Fruit fly (Drosophila melanogaster): ENCODE results near the gene Iml1.

Gene Iml1

dm6 chr3L:1579169-1579853 is 45.5 kb upstream of the Iml1 start (continued):
- TF ChIP-seq Antp (GFP tag; optimal IDR thresholded peaks at IDR 0.05) (peak; percentile 68), CG1602 (GFP tag; optimal IDR thresholded peaks at IDR 0.05) (peak; percentile 72), CG6683 (GFP tag; optimal IDR thresholded peaks at IDR 0.05) (peak; percentile 48), bbx (GFP tag; IDR thresholded peaks at IDR 0.05; ENCODE audit: partially characterized antibody) (no peak), CG2116 (GFP tag; optimal IDR thresholded peaks at IDR 0.05) (peak; percentile 58), Dfd (GFP tag; optimal IDR thresholded peaks at IDR 0.05) (no peak), CG11696 (GFP tag; IDR thresholded peaks at IDR 0.05) (peak; percentile 93), dmrt11E (tag; optimal IDR thresholded peaks at IDR 0.05) (peak; percentile 82), NC2α (GFP tag; optimal IDR thresholded peaks at IDR 0.05) (peak; percentile 66)

dm6 chr3L:1578391-1578948 is 44.6 kb upstream of the Iml1 start:
- TF ChIP-seq Fer1 (GFP tag; optimal IDR thresholded peaks at IDR 0.05) (peak; percentile 49), Sry-δ (GFP tag; optimal IDR thresholded peaks at IDR 0.05) (no peak), CG9609 (GFP tag; optimal IDR thresholded peaks at IDR 0.05) (no peak), hb (GFP tag; IDR thresholded peaks at IDR 0.05; ENCODE audit: partially characterized antibody) (no peak), grau (tag; optimal IDR thresholded peaks at IDR 0.05) (peak; percentile 80), gsb (GFP tag; IDR thresholded peaks at IDR 0.05) (no peak), Trl (optimal IDR thresholded peaks at IDR 0.05) (no peak), Trl (GFP tag; optimal IDR thresholded peaks at IDR 0.05) (no peak), CG11696 (GFP tag; IDR thresholded peaks at IDR 0.05) (peak; percentile 11; the same call in 1 of the 2 replicates), Oaz (GFP tag; IDR thresholded peaks at IDR 0.05) (no peak), pita (GFP tag; optimal IDR thresholded peaks at IDR 0.05) (no peak), CG17359 (tag; optimal IDR thresholded peaks at IDR 0.05) (peak; percentile 58), CG6654 (GFP tag; optimal IDR thresholded peaks at IDR 0.05) (no peak), Dbx (GFP tag; IDR thresholded peaks at IDR 0.05) (no peak), Hey (tag; optimal IDR thresholded peaks at IDR 0.05) (no peak), CG4360 (GFP tag; IDR thresholded peaks at IDR 0.05) (no peak), Doc3 (GFP tag; IDR thresholded peaks at IDR 0.05; ENCODE audit: partially characterized antibody) (no peak), NFAT (GFP tag; IDR thresholded peaks at IDR 0.05) (peak; percentile 39; the same call in 1 of the 2 replicates), CG11085 (GFP tag; IDR thresholded peaks at IDR 0.05) (no peak), p53 (GFP tag; optimal IDR thresholded peaks at IDR 0.05) (no peak), CG13624 (GFP tag; optimal IDR thresholded peaks at IDR 0.05) (peak; percentile 53), CG12942 (GFP tag; optimal IDR thresholded peaks at IDR 0.05) (no peak), CG2678 (tag; optimal IDR thresholded peaks at IDR 0.05) (peak; percentile 68), CG2875 (GFP tag; optimal IDR thresholded peaks at IDR 0.05) (no peak), dm (GFP tag; optimal IDR thresholded peaks at IDR 0.05) (no peak), pum (GFP tag; optimal IDR thresholded peaks at IDR 0.05) (peak; percentile 28), eve (GFP tag; optimal IDR thresholded peaks at IDR 0.05) (peak in 1 of 2 experiments; percentile 61), CG15269 (tag; optimal IDR thresholded peaks at IDR 0.05) (peak; percentile 50), ab (GFP tag; optimal IDR thresholded peaks at IDR 0.05) (no peak), shn (GFP tag; optimal IDR thresholded peaks at IDR 0.05) (peak; percentile 18), CG7271 (tag; optimal IDR thresholded peaks at IDR 0.05) (no peak), CkIIα-i1 (GFP tag; IDR thresholded peaks at IDR 0.05) (no peak), pros (GFP tag; optimal IDR thresholded peaks at IDR 0.05) (peak; percentile 11), cwo (GFP tag; optimal IDR thresholded peaks at IDR 0.05) (peak; percentile 29), yki (optimal IDR thresholded peaks at IDR 0.05) (no peak), MESR4 (GFP tag; optimal IDR thresholded peaks at IDR 0.05) (no peak), CG12236 (GFP tag; optimal IDR thresholded peaks at IDR 0.05) (no peak), prd (optimal IDR thresholded peaks at IDR 0.05) (no peak), prd (GFP tag; IDR thresholded peaks at IDR 0.05) (peak; percentile 58), seq (GFP tag; IDR thresholded peaks at IDR 0.05) (0 out of 2 replicates have a peak, but pooled peaks have one; percentile 18), Vsx1 (GFP tag; optimal IDR thresholded peaks at IDR 0.05) (no peak)

Data from whole organism, embryonic.